Worm (Caenorhabditis elegans) whole organism, L2 larva: Measurements from ENCODE around the gene dmsr-6.
A peak's percentile ranks its signal among the peaks of the same experiment; 100 is the strongest.

Experiments used
- blmp-1 ChIP-seq: sonication (generic microtip); optimal IDR thresholded peaks from 2 replicates; lab custom pipeline; 2017; ENCODE audit warnings: missing genetic modification characterization, mild to moderate bottlenecking, missing compliant biosample characterization, antibody characterized with exemption, moderate library complexity; ENCODE audit not compliant: insufficient read depth
- ceh-16 ChIP-seq: fragments of 150-350 bp; optimal IDR thresholded peaks from 2 replicates; lab custom pipeline; 2014; ENCODE audit warnings: missing biosample characterization, missing genetic modification characterization
- mdl-1 ChIP-seq, 2 experiments: fragments of 150-350 bp in 1 of 2; sonication (generic microtip) in 1 of 2; optimal IDR thresholded peaks; 2 replicates each; lab custom pipeline; 2017; ENCODE audit warnings: missing biosample characterization in 2 of 2, missing genetic modification characterization in 2 of 2
- sma-3 ChIP-seq: sonication (generic microtip); optimal IDR thresholded peaks from 2 replicates; lab custom pipeline; 2016; ENCODE audit warnings: missing genetic modification reagents, missing genetic modification characterization, missing compliant biosample characterization

DNA sequence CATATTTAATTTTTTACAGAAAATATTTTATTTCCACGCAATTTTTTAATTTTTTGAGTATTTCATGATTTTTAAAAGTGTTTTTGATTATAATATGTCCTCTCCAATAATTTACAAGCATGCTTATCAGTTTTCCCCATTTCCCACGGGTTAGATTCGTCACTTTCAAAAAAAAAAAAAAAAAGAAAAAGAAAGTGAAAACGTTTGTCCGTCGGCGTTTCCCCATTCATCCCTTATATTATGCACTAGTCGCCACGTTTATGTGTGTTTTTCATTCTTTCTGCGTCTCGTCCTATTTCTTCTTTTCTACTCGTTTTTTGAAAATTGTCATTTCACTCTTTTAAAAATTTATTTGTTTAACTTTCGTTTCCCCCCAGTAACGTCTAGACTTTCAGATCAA is 34.0 kb downstream of the dmsr-6 start, which contains the start of gene vnut-1:
- TF ChIP-seq ceh-16 (tag; lab: Kevin White, UChicago) (no peak), blmp-1 (peak; percentile 94), mdl-1 (tag; optimal IDR thresholded peaks at IDR 0.05; lab: Kevin White, UChicago) (no peak), sma-3 (GFP tag; lab: Kevin White, UChicago) (no peak)
